Fruit fly (Drosophila melanogaster): ENCODE data around the gene CG34316.

Gene CG34316

dm6 chr3R:15218824-15219576 is 11.4 kb upstream of the CG34316 start, which contains the start of the genes SIDL and CG12241 (continued):
- no peak for TF ChIP-seq amos (GFP tag; IDR thresholded peaks at IDR 0.05; ENCODE audit: partially characterized antibody)
- peak; percentile 81 for TF ChIP-seq CG16779 (GFP tag; IDR thresholded peaks at IDR 0.05)
- 0 out of 3 replicates have a peak, but pooled peaks have one; percentile 22 for TF ChIP-seq CG14860 (GFP tag; IDR thresholded peaks at IDR 0.05; ENCODE audit: partially characterized antibody)
- peak; percentile 82 for TF ChIP-seq bab2 (GFP tag; optimal IDR thresholded peaks at IDR 0.05)
- peak; percentile 82 for TF ChIP-seq phol (tag; optimal IDR thresholded peaks at IDR 0.05)
- peak; percentile 88 for TF ChIP-seq ttk (GFP tag; IDR thresholded peaks at IDR 0.05)
- peak; percentile 96 for TF ChIP-seq Aef1 (GFP tag; IDR thresholded peaks at IDR 0.05)
- 0 out of 2 replicates have a peak, but pooled peaks have one; percentile 44 for TF ChIP-seq Dip2 (GFP tag; IDR thresholded peaks at IDR 0.05)
- TF ChIP-seq CG6254 (GFP tag; optimal IDR thresholded peaks at IDR 0.05): no peak
- TF ChIP-seq CG32532 (GFP tag; IDR thresholded peaks at IDR 0.05): peak; percentile 97
- peak; percentile 17 for TF ChIP-seq CG10462 (GFP tag; optimal IDR thresholded peaks at IDR 0.05)
- peak; percentile 13 for TF ChIP-seq psq (GFP tag; optimal IDR thresholded peaks at IDR 0.05)
- TF ChIP-seq caup (GFP tag; optimal IDR thresholded peaks at IDR 0.05; ENCODE audit: severe bottlenecking): peak; percentile 83
- no peak for TF ChIP-seq Hmr (GFP tag; optimal IDR thresholded peaks at IDR 0.05)
- no peak for TF ChIP-seq CG8089 (GFP tag; optimal IDR thresholded peaks at IDR 0.05)
- TF ChIP-seq dati (GFP tag; IDR thresholded peaks at IDR 0.05): peak; percentile 72
- peak; percentile 79 for TF ChIP-seq CG4424 (GFP tag; optimal IDR thresholded peaks at IDR 0.05)
- peak; percentile 80 for TF ChIP-seq CG10267 (tag; optimal IDR thresholded peaks at IDR 0.05)
- peak; percentile 94 for TF ChIP-seq Dbx (GFP tag; IDR thresholded peaks at IDR 0.05)
- TF ChIP-seq p53 (GFP tag; optimal IDR thresholded peaks at IDR 0.05): no peak
- TF ChIP-seq shn (GFP tag; optimal IDR thresholded peaks at IDR 0.05): peak; percentile 21
- peak; percentile 62 for TF ChIP-seq CG9437 (GFP tag; optimal IDR thresholded peaks at IDR 0.05)
- TF ChIP-seq CG15514 (GFP tag; optimal IDR thresholded peaks at IDR 0.05): peak; percentile 85
- peak; percentile 96 for TF ChIP-seq onecut (GFP tag; IDR thresholded peaks at IDR 0.05)
- peak; percentile 89 for TF ChIP-seq Xrp1 (GFP tag; IDR thresholded peaks at IDR 0.05)
- peak; percentile 77 for TF ChIP-seq toy (GFP tag; IDR thresholded peaks at IDR 0.05)
- TF ChIP-seq CG13894 (tag; optimal IDR thresholded peaks at IDR 0.05): no peak
- TF ChIP-seq Dip3 (GFP tag; optimal IDR thresholded peaks at IDR 0.05): peak; percentile 74
- TF ChIP-seq wek (GFP tag; optimal IDR thresholded peaks at IDR 0.05): no peak
- TF ChIP-seq CG9727 (GFP tag; optimal IDR thresholded peaks at IDR 0.05): peak; percentile 90
- peak; percentile 67 for TF ChIP-seq CoRest (tag; optimal IDR thresholded peaks at IDR 0.05)
- TF ChIP-seq yki (optimal IDR thresholded peaks at IDR 0.05): no peak
- peak; percentile 69 for TF ChIP-seq pum (GFP tag; optimal IDR thresholded peaks at IDR 0.05)
- TF ChIP-seq HmgD (GFP tag; optimal IDR thresholded peaks at IDR 0.05): peak; percentile 26
- TF ChIP-seq cato (GFP tag; optimal IDR thresholded peaks at IDR 0.05; ENCODE audit: borderline replicate concordance): peak; percentile 17
- TF ChIP-seq mld (GFP tag; IDR thresholded peaks at IDR 0.05; ENCODE audit: partially characterized antibody): no peak
- peak; percentile 76 for TF ChIP-seq gt (GFP tag; IDR thresholded peaks at IDR 0.05)
- peak; percentile 13 for TF ChIP-seq twi (tag; optimal IDR thresholded peaks at IDR 0.05)
- no peak for TF ChIP-seq Sox100B (GFP tag; optimal IDR thresholded peaks at IDR 0.05)
- TF ChIP-seq CG18599 (GFP tag; optimal IDR thresholded peaks at IDR 0.05): no peak
- TF ChIP-seq ranshi (GFP tag; IDR thresholded peaks at IDR 0.05): peak; percentile 96
- no peak for TF ChIP-seq Trl (optimal IDR thresholded peaks at IDR 0.05)
- peak; percentile 84 for TF ChIP-seq Trl (GFP tag; optimal IDR thresholded peaks at IDR 0.05)
- no peak for TF ChIP-seq Asciz (GFP tag; optimal IDR thresholded peaks at IDR 0.05)
- TF ChIP-seq Hr51 (GFP tag; optimal IDR thresholded peaks at IDR 0.05): peak in 1 of 2 experiments; percentile 43
- TF ChIP-seq chm (GFP tag; IDR thresholded peaks at IDR 0.05): peak; percentile 92
- TF ChIP-seq croc (GFP tag; conservative IDR thresholded peaks at IDR 0.05): peak; percentile 72
- TF ChIP-seq CG1603 (tag; optimal IDR thresholded peaks at IDR 0.05): no peak
- peak; percentile 96 for TF ChIP-seq dysf (GFP tag; IDR thresholded peaks at IDR 0.05)

All from whole organism, embryonic.